Worm (Caenorhabditis elegans) whole organism, L4 larva: ENCODE data around the gene rog-1.
A peak's percentile ranks its signal among the peaks of the same experiment; 100 is the strongest.

Source experiments
- D1046.2 ChIP-seq: fragments of 200-800 bp; sonication (Bioruptor generic); IDR thresholded peaks from 2 replicates; pipeline ENCODE4 v1.3.6; 2022; ENCODE audit warnings: missing genetic modification characterization, missing compliant biosample characterization
- F10B5.3 ChIP-seq: sonication (generic microtip); optimal IDR thresholded peaks from 2 replicates; lab custom pipeline; 2016; ENCODE audit warnings: mild to moderate bottlenecking, missing genetic modification characterization, missing compliant biosample characterization
- F26F4.8 ChIP-seq: fragments of 200-800 bp; sonication (Bioruptor generic); conservative IDR thresholded peaks from 2 replicates; pipeline ENCODE4 v1.3.6; 2022; ENCODE audit warnings: missing genetic modification characterization, missing compliant biosample characterization
- Y48G9A.11 ChIP-seq: fragments of 200-800 bp; sonication (Bioruptor generic); IDR thresholded peaks from 2 replicates; pipeline ENCODE4 v1.3.6; 2022; ENCODE audit warnings: missing genetic modification reagents, missing genetic modification characterization, missing compliant biosample characterization
- Y75B8A.6 ChIP-seq: fragments of 200-800 bp; sonication (Bioruptor generic); IDR thresholded peaks from 2 replicates; pipeline ENCODE4 v1.3.6; 2022; ENCODE audit warnings: missing genetic modification reagents, missing genetic modification characterization, missing compliant biosample characterization
- aha-1 ChIP-seq: fragments of 150-350 bp; peaks from one replicate; lab custom pipeline; 2014; ENCODE audit warnings: missing biosample characterization, missing genetic modification characterization
- ceh-20 ChIP-seq: fragments of 200-800 bp; sonication (Bioruptor generic); IDR thresholded peaks from 2 replicates; pipeline ENCODE4 v1.3.6; 2022; ENCODE audit warnings: missing genetic modification reagents, missing genetic modification characterization, missing compliant biosample characterization
- daf-12 ChIP-seq: fragments of 150-350 bp; optimal IDR thresholded peaks from 2 replicates; lab custom pipeline; 2014; ENCODE audit warnings: missing biosample characterization, missing genetic modification reagents, missing genetic modification characterization
- daf-16 ChIP-seq, 3 experiments: sonication (generic microtip); optimal IDR thresholded peaks; 2 replicates each; lab custom pipeline; 2016 to 2017; ENCODE audit warnings: missing genetic modification characterization in 3 of 3, missing genetic modification reagents in 3 of 3, mild to moderate bottlenecking in 2 of 3, missing compliant biosample characterization in 2 of 3, missing biosample characterization in 1 of 3, moderate library complexity in 1 of 3
- daf-19 ChIP-seq: fragments of 200-800 bp; sonication (Bioruptor generic); conservative IDR thresholded peaks from 2 replicates; pipeline ENCODE4 v1.3.6; 2022; ENCODE audit warnings: missing genetic modification characterization, missing compliant biosample characterization
- duxl-1 ChIP-seq: sonication (generic microtip); optimal IDR thresholded peaks from 2 replicates; lab custom pipeline; 2016; ENCODE audit warnings: mild to moderate bottlenecking, missing genetic modification characterization, moderate library complexity, missing compliant biosample characterization; ENCODE audit not compliant: poor library complexity
- dve-1 ChIP-seq: sonication (generic microtip); optimal IDR thresholded peaks from 2 replicates; lab custom pipeline; 2017; ENCODE audit warnings: antibody characterized with exemption, mild to moderate bottlenecking, missing genetic modification characterization, missing compliant biosample characterization; ENCODE audit not compliant: insufficient read depth
- fos-1 ChIP-seq: fragments of 150-350 bp; optimal IDR thresholded peaks from 2 replicates; lab custom pipeline; 2014; ENCODE audit warnings: missing biosample characterization, missing genetic modification characterization
- hlh-11 ChIP-seq: fragments of 200-800 bp; sonication (Bioruptor generic); optimal IDR thresholded peaks from 2 replicates; lab custom pipeline; 2018; ENCODE audit warnings: mild to moderate bottlenecking, missing genetic modification characterization, missing compliant biosample characterization
- lin-15B ChIP-seq: fragments of 150-350 bp; sonication (generic microtip); optimal IDR thresholded peaks from 3 replicates; lab custom pipeline; 2014; ENCODE audit warnings: missing biosample characterization, missing genetic modification characterization
- lsy-2 ChIP-seq, 2 experiments: fragments of 150-350 bp in 1 of 2; sonication (generic microtip) in 1 of 2; optimal IDR thresholded peaks; 2 replicates each; lab custom pipeline; 2014 to 2017; ENCODE audit warnings: missing biosample characterization in 2 of 2, missing genetic modification characterization in 2 of 2
- mdl-1 ChIP-seq, 2 experiments: fragments of 150-350 bp in 1 of 2; sonication (generic microtip) in 1 of 2; optimal IDR thresholded peaks; 2 replicates each; lab custom pipeline; 2014 to 2017; ENCODE audit warnings: missing biosample characterization in 2 of 2, missing genetic modification characterization in 2 of 2
- nhr-10 ChIP-seq: fragments of 150-350 bp; optimal IDR thresholded peaks from 2 replicates; lab custom pipeline; 2014; ENCODE audit warnings: missing biosample characterization, missing genetic modification characterization
- nhr-102 ChIP-seq: sonication (generic microtip); optimal IDR thresholded peaks from 2 replicates; lab custom pipeline; 2016; ENCODE audit warnings: mild to moderate bottlenecking, missing genetic modification characterization, moderate library complexity, missing compliant biosample characterization
- nhr-11 ChIP-seq: fragments of 150-350 bp; optimal IDR thresholded peaks from 2 replicates; lab custom pipeline; 2014; ENCODE audit warnings: missing biosample characterization, missing genetic modification characterization
- nhr-28 ChIP-seq: fragments of 150-350 bp; optimal IDR thresholded peaks from 2 replicates; lab custom pipeline; 2014; ENCODE audit warnings: missing biosample characterization, missing genetic modification characterization
- sdz-12 ChIP-seq: fragments of 200-800 bp; sonication (Bioruptor generic); optimal IDR thresholded peaks from 2 replicates; lab custom pipeline; 2018; ENCODE audit warnings: mild to moderate bottlenecking, missing genetic modification characterization, missing compliant biosample characterization
- set-16 ChIP-seq: fragments of 200-800 bp; sonication (Bioruptor generic); IDR thresholded peaks from 2 replicates; pipeline ENCODE4 v1.3.6; 2022; ENCODE audit warnings: missing genetic modification reagents, missing genetic modification characterization, missing compliant biosample characterization
- skn-1 ChIP-seq: fragments of 150-350 bp; optimal IDR thresholded peaks from 2 replicates; lab custom pipeline; 2014; ENCODE audit warnings: missing biosample characterization, missing genetic modification characterization
- snpc-1.2 ChIP-seq: fragments of 200-800 bp; sonication (Bioruptor generic); IDR thresholded peaks from 2 replicates; pipeline ENCODE4 v1.3.6; 2022; ENCODE audit warnings: missing genetic modification reagents, missing genetic modification characterization, missing compliant biosample characterization
- snpc-4 ChIP-seq: fragments of 150-350 bp; optimal IDR thresholded peaks from 2 replicates; lab custom pipeline; 2014; ENCODE audit warnings: missing biosample characterization, missing genetic modification characterization
- tag-97 ChIP-seq: fragments of 200-800 bp; sonication (Bioruptor generic); IDR thresholded peaks from 2 replicates; pipeline ENCODE4 v1.3.6; 2022; ENCODE audit warnings: missing genetic modification characterization, missing compliant biosample characterization
- unc-130 ChIP-seq: sonication (generic microtip); optimal IDR thresholded peaks from 2 replicates; lab custom pipeline; 2016; ENCODE audit warnings: missing genetic modification reagents, missing genetic modification characterization, missing compliant biosample characterization
- unc-62 ChIP-seq, 3 experiments: fragments of 150-350 bp in 1 of 3; sonication (generic microtip); optimal IDR thresholded peaks in 2 of 3; peaks in 1 of 3; 1 replicate in 1 of 3; 2 replicates in 2 of 3; lab custom pipeline; 2014 to 2017; ENCODE audit warnings: missing biosample characterization in 3 of 3, missing genetic modification characterization in 3 of 3, missing genetic modification reagents in 3 of 3, missing genotype in 1 of 3
- zfp-3 ChIP-seq: fragments of 200-800 bp; sonication (Bioruptor generic); conservative IDR thresholded peaks from 2 replicates; pipeline ENCODE4 v1.3.6; 2022; ENCODE audit warnings: missing genetic modification reagents, missing genetic modification characterization, missing compliant biosample characterization
- zip-2 ChIP-seq: fragments of 150-350 bp; optimal IDR thresholded peaks from 2 replicates; lab custom pipeline; 2014; ENCODE audit warnings: missing biosample characterization, missing genetic modification characterization
- ztf-11 ChIP-seq: fragments of 150-350 bp; optimal IDR thresholded peaks from 2 replicates; lab custom pipeline; 2014; ENCODE audit warnings: missing biosample characterization, missing genetic modification characterization

Gene rog-1

ce11 chrII:1386478-1386877 is 11.7 kb upstream of the rog-1 start, which contains the start of gene aat-7 (continued):
- TF ChIP-seq mdl-1 (tag; optimal IDR thresholded peaks at IDR 0.05; lab: Kevin White, UChicago) = no peak
- TF ChIP-seq lin-15B (tag; lab: Kevin White, UChicago) = no peak
- no peak for TF ChIP-seq duxl-1 (tag; lab: Kevin White, UChicago)

ce11 chrII:1385280-1385679 is 10.5 kb upstream of the rog-1 start, which contains the start of gene F54D12.7:
Gene F54D12.7 (minus strand): TSS chrII:1385380.
- no peak for TF ChIP-seq nhr-10 (tag; lab: Kevin White, UChicago)

ce11 chrII:1381618-1382017 is 6.8 kb upstream of the rog-1 start, which contains the start of gene F54D12.9:
Gene F54D12.9 (minus strand): TSS chrII:1381718.
- no peak for TF ChIP-seq unc-130 (GFP tag; lab: Kevin White, UChicago)
- TF ChIP-seq unc-62 (GFP tag; optimal IDR thresholded peaks at IDR 0.05 in 1 of 2; lab: Kevin White, UChicago) = peak in 1 of 2 experiments; percentile 32
- TF ChIP-seq unc-62 (tag; optimal IDR thresholded peaks at IDR 0.05; lab: Kevin White, UChicago) = no peak

ce11 chrII:1378259-1378658 is 3.5 kb upstream of the rog-1 start, which contains the start of gene F54D12.10:
Gene F54D12.10 (minus strand): TSS chrII:1378359.
- TF ChIP-seq tag-97 (GFP tag; lab: Robert Waterston, UW) (no peak), F10B5.3 (no peak), lin-15B (tag; lab: Kevin White, UChicago) (no peak), lsy-2 (tag; optimal IDR thresholded peaks at IDR 0.05; lab: Kevin White, UChicago) (no peak), snpc-4 (tag; lab: Kevin White, UChicago) (no peak), ceh-20 (GFP tag; lab: Robert Waterston, UW) (no peak), daf-12 (tag; lab: Kevin White, UChicago) (no peak), D1046.2 (no peak), F26F4.8 (GFP tag; lab: Robert Waterston, UW) (no peak), sdz-12 (GFP tag; lab: Kevin White, UChicago) (no peak), dve-1 (tag; lab: Kevin White, UChicago) (no peak), set-16 (no peak), skn-1 (tag; lab: Kevin White, UChicago) (no peak), zip-2 (no peak), nhr-102 (tag; lab: Kevin White, UChicago) (no peak), ztf-11 (tag; lab: Kevin White, UChicago) (no peak), aha-1 (tag; lab: Kevin White, UChicago) (no peak)

ce11 chrII:1376795-1377194 is 2.0 kb upstream of the rog-1 start:
- no peak for TF ChIP-seq unc-62 (GFP tag; optimal IDR thresholded peaks at IDR 0.05 in 1 of 2; lab: Kevin White, UChicago)
- no peak for TF ChIP-seq unc-62 (tag; optimal IDR thresholded peaks at IDR 0.05; lab: Kevin White, UChicago)
- peak; percentile 97 for TF ChIP-seq Y48G9A.11 (GFP tag; lab: Robert Waterston, UW)

- peak in 1 of 2 experiments; percentile 12 for TF ChIP-seq daf-16 (GFP tag; optimal IDR thresholded peaks at IDR 0.05; lab: Kevin White, UChicago)
- no peak for TF ChIP-seq daf-16 (tag; optimal IDR thresholded peaks at IDR 0.05; lab: Kevin White, UChicago)
- no peak for TF ChIP-seq skn-1 (tag; lab: Kevin White, UChicago)
- no peak for TF ChIP-seq daf-19 (GFP tag; lab: Robert Waterston, UW)
- no peak for TF ChIP-seq zfp-3 (GFP tag; lab: Robert Waterston, UW)
- no peak for TF ChIP-seq Y75B8A.6
- TF ChIP-seq nhr-11 (tag; lab: Kevin White, UChicago) = peak; percentile 24
- TF ChIP-seq snpc-1.2 (GFP tag; lab: Robert Waterston, UW) = no peak
- peak in 1 of 2 experiments; percentile 82 for TF ChIP-seq unc-62 (GFP tag; optimal IDR thresholded peaks at IDR 0.05 in 1 of 2; lab: Kevin White, UChicago)
- TF ChIP-seq unc-62 (tag; optimal IDR thresholded peaks at IDR 0.05; lab: Kevin White, UChicago) = no peak
- no peak for TF ChIP-seq fos-1 (tag; lab: Kevin White, UChicago)
- peak; percentile 10 for TF ChIP-seq nhr-28 (tag; lab: Kevin White, UChicago)
- peak; percentile 6 for TF ChIP-seq hlh-11
- TF ChIP-seq, all 104 proteins: peak for 5
These were observed 838 bp upstream of the rog-1 start for ce11 chrII:1375627-1376026.
